Worm (Caenorhabditis elegans): Measurements from ENCODE around the gene Y97E10AR.6.

ce11 chrV:8058359-8058758, 44.6 kb upstream of the Y97E10AR.6 start, which contains the start of gene str-138:
- TF ChIP-seq W03F9.2 (tag; optimal IDR thresholded peaks at IDR 0.05) (no peak), him-1 (tag; optimal IDR thresholded peaks at IDR 0.05) (no peak), dao-5 (tag; optimal IDR thresholded peaks at IDR 0.05) (no peak)
